Fruit fly (Drosophila melanogaster) whole organism, embryonic: Measurements from ENCODE around the gene CG43137.

Experiments used
- ATbp ChIP-seq: fragments of 200-800 bp; sonication (Bioruptor generic); optimal IDR thresholded peaks from 2 replicates; lab custom pipeline; 2017; ENCODE audit warnings: missing biosample characterization, mild to moderate bottlenecking, missing genetic modification characterization, missing genetic modification reagents
- Atf6 ChIP-seq: fragments of 200-800 bp; sonication (Bioruptor generic); IDR thresholded peaks from 2 replicates; pipeline ENCODE4 v1.3.6; 2022; ENCODE audit warnings: missing biosample characterization, missing genetic modification characterization
- BtbVII ChIP-seq: fragments of 200-800 bp; sonication (Bioruptor generic); optimal IDR thresholded peaks from 3 replicates; lab custom pipeline; 2017; ENCODE audit warnings: missing biosample characterization, mild to moderate bottlenecking, missing genetic modification characterization
- CG12155 ChIP-seq: fragments of 200-800 bp; sonication (Bioruptor generic); optimal IDR thresholded peaks from 3 replicates; lab custom pipeline; 2016; ENCODE audit warnings: missing biosample characterization, missing genetic modification characterization
- CG12391 ChIP-seq: fragments of 200-800 bp; sonication (Bioruptor generic); optimal IDR thresholded peaks from 3 replicates; lab custom pipeline; 2018; ENCODE audit warnings: missing biosample characterization, mild to moderate bottlenecking, missing genetic modification characterization, moderate library complexity
- CG12659 ChIP-seq: fragments of 200-800 bp; sonication (Bioruptor generic); optimal IDR thresholded peaks from 3 replicates; lab custom pipeline; 2017; ENCODE audit warnings: mild to moderate bottlenecking, missing biosample characterization, missing genetic modification reagents, missing genetic modification characterization
- CG13287 ChIP-seq: fragments of 200-800 bp; sonication (Bioruptor generic); IDR thresholded peaks from 2 replicates; pipeline ENCODE4 v1.3.6; 2022; ENCODE audit warnings: missing biosample characterization, missing genetic modification characterization; ENCODE audit not compliant: partially characterized antibody
- CG14441 ChIP-seq: fragments of 200-800 bp; sonication (Bioruptor generic); IDR thresholded peaks from 2 replicates; pipeline ENCODE4 v1.3.6; 2022; ENCODE audit warnings: missing biosample characterization, missing genetic modification characterization
- CG17802 ChIP-seq: fragments of 200-800 bp; sonication (Bioruptor generic); optimal IDR thresholded peaks from 2 replicates; lab custom pipeline; 2018; ENCODE audit warnings: missing biosample characterization, mild to moderate bottlenecking, missing genetic modification characterization, moderate library complexity
- CG17829 ChIP-seq: fragments of 200-800 bp; optimal IDR thresholded peaks from 2 replicates; lab custom pipeline; 2019; ENCODE audit warnings: missing biosample characterization, mild to moderate bottlenecking, missing genetic modification characterization, moderate library complexity
- CG18764 ChIP-seq: fragments of 200-800 bp; sonication (Bioruptor generic); optimal IDR thresholded peaks from 3 replicates; lab custom pipeline; 2016; ENCODE audit warnings: missing biosample characterization, missing genetic modification characterization
- CG3163 ChIP-seq: fragments of 200-800 bp; sonication (Bioruptor generic); optimal IDR thresholded peaks from 3 replicates; lab custom pipeline; 2016; ENCODE audit warnings: missing biosample characterization, missing genetic modification characterization
- CG5953 ChIP-seq: fragments of 200-800 bp; sonication (Bioruptor generic); IDR thresholded peaks from 2 replicates; pipeline ENCODE4 v1.3.6; 2022; ENCODE audit warnings: missing biosample characterization, missing genetic modification characterization
- CG8290 ChIP-seq, 3 experiments: fragments of 200-800 bp; sonication (Bioruptor generic); optimal IDR thresholded peaks; 2 replicates each; lab custom pipeline; 2016 to 2019; ENCODE audit warnings: missing biosample characterization in 3 of 3, missing genetic modification characterization in 3 of 3, mild to moderate bottlenecking in 2 of 3, moderate library complexity in 1 of 3
- CG8388 ChIP-seq: fragments of 200-800 bp; sonication (Bioruptor generic); optimal IDR thresholded peaks from 2 replicates; lab custom pipeline; 2019; ENCODE audit warnings: missing biosample characterization, mild to moderate bottlenecking, missing genetic modification characterization, moderate library complexity
- CG8944 ChIP-seq: fragments of 200-800 bp; sonication (Bioruptor generic); optimal IDR thresholded peaks from 3 replicates; lab custom pipeline; 2016; ENCODE audit warnings: missing biosample characterization, missing genetic modification characterization
- Doc3 ChIP-seq: fragments of 200-800 bp; sonication (Bioruptor generic); IDR thresholded peaks from 3 replicates; pipeline ENCODE4 v1.3.6; 2022; ENCODE audit warnings: missing biosample characterization, missing genetic modification characterization; ENCODE audit not compliant: partially characterized antibody
- Elba2 ChIP-seq: fragments of 200-800 bp; sonication (Bioruptor generic); optimal IDR thresholded peaks from 3 replicates; lab custom pipeline; 2016; ENCODE audit warnings: missing biosample characterization, missing genetic modification characterization
- Ets65A ChIP-seq: fragments of 200-800 bp; sonication (Bioruptor generic); peaks from one replicate; lab custom pipeline; 2016; ENCODE audit warnings: missing biosample characterization, missing genetic modification characterization
- Fer1 ChIP-seq: fragments of 200-800 bp; sonication (Bioruptor generic); optimal IDR thresholded peaks from 2 replicates; lab custom pipeline; 2017; ENCODE audit warnings: missing biosample characterization, mild to moderate bottlenecking, missing genetic modification characterization
- Gug ChIP-seq: fragments of 200-800 bp; sonication (Bioruptor generic); IDR thresholded peaks from 4 replicates; pipeline ENCODE4 v1.3.6; 2022; ENCODE audit warnings: missing biosample characterization, missing genetic modification characterization
- Hsf ChIP-seq: fragments of 200-800 bp; sonication (Bioruptor generic); optimal IDR thresholded peaks from 3 replicates; lab custom pipeline; 2016; ENCODE audit warnings: missing biosample characterization, missing genetic modification characterization
- Mad ChIP-seq: fragments of 200-800 bp; sonication (Bioruptor generic); optimal IDR thresholded peaks from 2 replicates; lab custom pipeline; 2016; ENCODE audit warnings: missing biosample characterization, missing genetic modification characterization
- NFAT ChIP-seq: fragments of 200-800 bp; sonication (Bioruptor generic); IDR thresholded peaks from 2 replicates; pipeline ENCODE4 v1.3.6; 2022; ENCODE audit warnings: missing biosample characterization, missing genetic modification characterization
- PHDP ChIP-seq: fragments of 200-800 bp; sonication (Bioruptor generic); optimal IDR thresholded peaks from 3 replicates; lab custom pipeline; 2018; ENCODE audit warnings: missing biosample characterization, mild to moderate bottlenecking, missing genetic modification characterization, moderate library complexity
- Poxn ChIP-seq: fragments of 200-800 bp; sonication (Bioruptor generic); IDR thresholded peaks from 2 replicates; pipeline ENCODE4 v1.3.6; 2022; ENCODE audit warnings: missing biosample characterization, missing genetic modification characterization
- Vsx1 ChIP-seq: fragments of 200-800 bp; sonication (Bioruptor generic); optimal IDR thresholded peaks from 2 replicates; lab custom pipeline; 2017; ENCODE audit warnings: missing biosample characterization, mild to moderate bottlenecking, missing genetic modification characterization, missing genetic modification reagents
- amos ChIP-seq: fragments of 200-800 bp; sonication (Bioruptor generic); IDR thresholded peaks from 2 replicates; pipeline ENCODE4 v1.3.6; 2022; ENCODE audit warnings: missing biosample characterization, missing genetic modification characterization; ENCODE audit not compliant: partially characterized antibody
- bab2 ChIP-seq: fragments of 200-800 bp; sonication (Bioruptor generic); optimal IDR thresholded peaks from 2 replicates; lab custom pipeline; 2016; ENCODE audit warnings: missing biosample characterization, missing genetic modification characterization
- bigmax ChIP-seq: fragments of 200-800 bp; sonication (Bioruptor generic); optimal IDR thresholded peaks from 2 replicates; lab custom pipeline; 2018; ENCODE audit warnings: missing biosample characterization, mild to moderate bottlenecking, missing genetic modification characterization
- bsh ChIP-seq, 2 experiments: fragments of 200-800 bp; sonication (Bioruptor generic); optimal IDR thresholded peaks; 2 replicates each; lab custom pipeline; 2017 to 2018; ENCODE audit warnings: mild to moderate bottlenecking in 2 of 2, missing biosample characterization in 2 of 2, missing genetic modification characterization in 2 of 2, moderate library complexity in 1 of 2
- corto ChIP-seq: fragments of 200-800 bp; sonication (Bioruptor generic); optimal IDR thresholded peaks from 2 replicates; lab custom pipeline; 2016; ENCODE audit warnings: missing biosample characterization, mild to moderate bottlenecking, missing genetic modification characterization, moderate library complexity
- danr ChIP-seq: fragments of 200-800 bp; sonication (Bioruptor generic); IDR thresholded peaks from 2 replicates; pipeline ENCODE4 v1.3.6; 2022; ENCODE audit warnings: missing biosample characterization, missing genetic modification characterization
- dmrt11E ChIP-seq: fragments of 200-800 bp; sonication (Bioruptor generic); optimal IDR thresholded peaks from 3 replicates; lab custom pipeline; 2018; ENCODE audit warnings: missing biosample characterization, mild to moderate bottlenecking, missing genetic modification characterization, moderate library complexity
- dmrt99B ChIP-seq: fragments of 200-800 bp; sonication (Bioruptor generic); optimal IDR thresholded peaks from 2 replicates; lab custom pipeline; 2018; ENCODE audit warnings: missing biosample characterization, mild to moderate bottlenecking, missing genetic modification characterization, moderate library complexity
- emc ChIP-seq: fragments of 200-800 bp; sonication (Bioruptor generic); optimal IDR thresholded peaks from 2 replicates; lab custom pipeline; 2016; ENCODE audit warnings: missing biosample characterization, missing genetic modification characterization
- grn ChIP-seq: fragments of 200-800 bp; sonication (Bioruptor generic); optimal IDR thresholded peaks from 3 replicates; lab custom pipeline; 2017; ENCODE audit warnings: missing biosample characterization, missing genetic modification characterization
- gro ChIP-seq: fragments of 200-800 bp; sonication (Bioruptor generic); optimal IDR thresholded peaks from 2 replicates; lab custom pipeline; 2016; ENCODE audit warnings: missing biosample characterization, missing genetic modification characterization
- her ChIP-seq: fragments of 200-800 bp; sonication (Bioruptor generic); optimal IDR thresholded peaks from 2 replicates; lab custom pipeline; 2016; ENCODE audit warnings: missing biosample characterization, missing genetic modification characterization
- kay ChIP-seq: fragments of 200-800 bp; sonication (Bioruptor generic); optimal IDR thresholded peaks from 2 replicates; lab custom pipeline; 2016; ENCODE audit warnings: missing biosample characterization, missing genetic modification characterization
- lbe ChIP-seq: fragments of 200-800 bp; sonication (Bioruptor generic); optimal IDR thresholded peaks from 2 replicates; lab custom pipeline; 2016; ENCODE audit warnings: missing biosample characterization, mild to moderate bottlenecking, missing genetic modification characterization
- salm ChIP-seq: fragments of 200-800 bp; sonication (Bioruptor generic); optimal IDR thresholded peaks from 2 replicates; lab custom pipeline; 2018; ENCODE audit warnings: missing biosample characterization, mild to moderate bottlenecking, missing genetic modification characterization
- sens-2 ChIP-seq: fragments of 200-800 bp; sonication (Bioruptor generic); IDR thresholded peaks from 2 replicates; pipeline ENCODE4 v1.3.6; 2022; ENCODE audit warnings: missing biosample characterization, missing genetic modification characterization
- sim ChIP-seq: fragments of 200-800 bp; sonication (Bioruptor generic); IDR thresholded peaks from 2 replicates; pipeline ENCODE4 v1.3.6; 2022; ENCODE audit warnings: missing biosample characterization, missing genetic modification characterization
- ssp ChIP-seq: fragments of 200-800 bp; sonication (Bioruptor generic); IDR thresholded peaks from 2 replicates; pipeline ENCODE4 v1.3.6; 2022; ENCODE audit warnings: missing biosample characterization, missing genetic modification characterization
- tap ChIP-seq: fragments of 200-800 bp; optimal IDR thresholded peaks from 3 replicates; lab custom pipeline; 2019; ENCODE audit warnings: missing biosample characterization, mild to moderate bottlenecking, missing genetic modification characterization, moderate library complexity
- trem ChIP-seq: fragments of 200-800 bp; optimal IDR thresholded peaks from 3 replicates; lab custom pipeline; 2019; ENCODE audit warnings: missing biosample characterization, mild to moderate bottlenecking, missing genetic modification characterization, moderate library complexity
- unpg ChIP-seq: fragments of 200-800 bp; sonication (Bioruptor generic); optimal IDR thresholded peaks from 3 replicates; lab custom pipeline; 2018; ENCODE audit warnings: missing biosample characterization, mild to moderate bottlenecking, missing genetic modification characterization, moderate library complexity

CG43137 gene

dm6 chrX:5896809-5897700 is 32.1 kb upstream of the CG43137 start (continued):
- TF ChIP-seq Fer1 (GFP tag; lab: Kevin White, UChicago) (no peak), her (GFP tag; lab: Kevin White, UChicago) (no peak), danr (GFP tag; lab: Robert Waterston, UW) (no peak), CG12155 (GFP tag; lab: Kevin White, UChicago) (peak; percentile 13), CG13287 (GFP tag; lab: Robert Waterston, UW) (no peak), Mad (GFP tag; lab: Kevin White, UChicago) (no peak), BtbVII (GFP tag; lab: Kevin White, UChicago) (peak; percentile 6), unpg (GFP tag; lab: Kevin White, UChicago) (peak; percentile 22), CG14441 (0 out of 2 replicates have a peak, but pooled peaks have one; percentile 33), CG8290 (GFP tag; optimal IDR thresholded peaks at IDR 0.05; lab: Kevin White, UChicago) (no peak), CG8290 (tag; optimal IDR thresholded peaks at IDR 0.05; lab: Kevin White, UChicago) (peak in 1 of 2 experiments; percentile 30), Doc3 (GFP tag; lab: Robert Waterston, UW) (no peak), grn (GFP tag; lab: Kevin White, UChicago) (no peak), CG3163 (GFP tag; lab: Kevin White, UChicago) (no peak), kay (GFP tag; lab: Kevin White, UChicago) (no peak), sens-2 (no peak), amos (GFP tag; lab: Robert Waterston, UW) (no peak), CG17829 (no peak), ATbp (no peak), Atf6 (0 out of 2 replicates have a peak, but pooled peaks have one; percentile 36), bigmax (GFP tag; lab: Kevin White, UChicago) (no peak), Hsf (GFP tag; lab: Kevin White, UChicago) (peak; percentile 35), bsh (GFP tag; optimal IDR thresholded peaks at IDR 0.05; lab: Kevin White, UChicago) (peak in 1 of 2 experiments; percentile 61), Gug (GFP tag; lab: Robert Waterston, UW) (no peak), trem (tag; lab: Kevin White, UChicago) (no peak), Poxn (GFP tag; lab: Robert Waterston, UW) (no peak), CG12659 (GFP tag; lab: Kevin White, UChicago) (peak; percentile 14), CG18764 (GFP tag; lab: Kevin White, UChicago) (no peak), tap (peak; percentile 9), dmrt11E (tag; lab: Kevin White, UChicago) (peak; percentile 1), lbe (GFP tag; lab: Kevin White, UChicago) (no peak), corto (GFP tag; lab: Kevin White, UChicago) (no peak), CG8388 (GFP tag; lab: Kevin White, UChicago) (peak; percentile 33), Elba2 (GFP tag; lab: Kevin White, UChicago) (no peak), ssp (GFP tag; lab: Robert Waterston, UW) (no peak), Vsx1 (GFP tag; lab: Kevin White, UChicago) (no peak), PHDP (peak; percentile 19), dmrt99B (tag; lab: Kevin White, UChicago) (peak; percentile 22), sim (GFP tag; lab: Robert Waterston, UW) (no peak), CG12391 (tag; lab: Kevin White, UChicago) (peak; percentile 41), salm (no peak), NFAT (no peak), CG5953 (GFP tag; lab: Robert Waterston, UW) (0 out of 2 replicates have a peak, but pooled peaks have one; percentile 17), gro (GFP tag; lab: Kevin White, UChicago) (no peak), CG17802 (no peak), bab2 (GFP tag; lab: Kevin White, UChicago) (peak; percentile 2), Ets65A (GFP tag; lab: Kevin White, UChicago) (peak; percentile 75), CG8944 (no peak), emc (GFP tag; lab: Kevin White, UChicago) (no peak)
